Worm (Caenorhabditis elegans) whole organism, mixed stage, embryonic: ENCODE measurements around the gene egl-43.

Source experiments
- M03D4.4 ChIP-seq: sonication (generic microtip); optimal IDR thresholded peaks from 2 replicates; lab custom pipeline; 2017; ENCODE audit warnings: mild to moderate bottlenecking, missing genetic modification characterization, missing compliant biosample characterization
- bed-3 ChIP-seq: fragments of 200-800 bp; sonication (Bioruptor generic); optimal IDR thresholded peaks from 3 replicates; lab custom pipeline; 2018; ENCODE audit warnings: mild to moderate bottlenecking, missing genetic modification characterization, moderate library complexity, missing compliant biosample characterization
- blmp-1 ChIP-seq: fragments of 150-350 bp; optimal IDR thresholded peaks from 2 replicates; lab custom pipeline; 2014; ENCODE audit warnings: missing biosample characterization, missing genetic modification characterization
- ceh-39 ChIP-seq: fragments of 150-350 bp; optimal IDR thresholded peaks from 2 replicates; lab custom pipeline; 2014; ENCODE audit warnings: missing biosample characterization, missing genetic modification characterization
- ceh-43 ChIP-seq: fragments of 200-800 bp; sonication (Bioruptor generic); optimal IDR thresholded peaks from 2 replicates; lab custom pipeline; 2018; ENCODE audit warnings: mild to moderate bottlenecking, missing genetic modification characterization, moderate library complexity, missing compliant biosample characterization
- ceh-83 ChIP-seq: fragments of 200-800 bp; sonication (Bioruptor generic); optimal IDR thresholded peaks from 2 replicates; lab custom pipeline; 2018; ENCODE audit warnings: mild to moderate bottlenecking, missing genetic modification characterization, missing compliant biosample characterization
- ces-1 ChIP-seq: fragments of 150-350 bp; optimal IDR thresholded peaks from 2 replicates; lab custom pipeline; 2014; ENCODE audit warnings: missing biosample characterization, missing genetic modification reagents, missing genetic modification characterization
- cnd-1 ChIP-seq: fragments of 200-800 bp; sonication (Bioruptor generic); optimal IDR thresholded peaks from 2 replicates; lab custom pipeline; 2018; ENCODE audit warnings: mild to moderate bottlenecking, missing genetic modification characterization, missing compliant biosample characterization
- drap-1 ChIP-seq: fragments of 200-800 bp; sonication (Bioruptor generic); optimal IDR thresholded peaks from 3 replicates; lab custom pipeline; 2018; ENCODE audit warnings: mild to moderate bottlenecking, missing genetic modification characterization, missing compliant biosample characterization
- elt-1 ChIP-seq: sonication (generic microtip); optimal IDR thresholded peaks from 2 replicates; lab custom pipeline; 2017; ENCODE audit warnings: missing genetic modification characterization, mild to moderate bottlenecking, missing compliant biosample characterization, antibody characterized with exemption, moderate library complexity, borderline replicate concordance; ENCODE audit not compliant: insufficient read depth
- elt-3 ChIP-seq: fragments of 150-350 bp; optimal IDR thresholded peaks from 2 replicates; lab custom pipeline; 2014; ENCODE audit warnings: missing biosample characterization, missing genetic modification characterization
- flh-1 ChIP-seq: fragments of 200-800 bp; sonication (Bioruptor generic); optimal IDR thresholded peaks from 2 replicates; lab custom pipeline; 2018; ENCODE audit warnings: mild to moderate bottlenecking, missing genetic modification characterization, moderate library complexity, missing compliant biosample characterization
- ham-2 ChIP-seq: fragments of 200-800 bp; sonication (Bioruptor generic); optimal IDR thresholded peaks from 2 replicates; lab custom pipeline; 2018; ENCODE audit warnings: mild to moderate bottlenecking, missing genetic modification characterization, missing compliant biosample characterization
- hlh-1 ChIP-seq: fragments of 150-350 bp; optimal IDR thresholded peaks from 2 replicates; lab custom pipeline; 2014; ENCODE audit warnings: missing biosample characterization, missing genetic modification reagents, missing genetic modification characterization
- lin-13 ChIP-seq: fragments of 150-350 bp; optimal IDR thresholded peaks from 2 replicates; lab custom pipeline; 2014; ENCODE audit warnings: missing biosample characterization, missing genetic modification characterization
- lin-32 ChIP-seq: fragments of 200-800 bp; sonication (Bioruptor generic); optimal IDR thresholded peaks from 2 replicates; lab custom pipeline; 2018; ENCODE audit warnings: mild to moderate bottlenecking, missing genetic modification characterization, missing compliant biosample characterization
- lsy-2 ChIP-seq: fragments of 150-350 bp; optimal IDR thresholded peaks from 2 replicates; lab custom pipeline; 2014; ENCODE audit warnings: missing biosample characterization, missing genetic modification characterization
- mab-5 ChIP-seq: fragments of 150-350 bp; optimal IDR thresholded peaks from 2 replicates; lab custom pipeline; 2014; ENCODE audit warnings: missing biosample characterization, missing genetic modification characterization
- mep-1 ChIP-seq: fragments of 150-350 bp; optimal IDR thresholded peaks from 2 replicates; lab custom pipeline; 2017; ENCODE audit warnings: missing biosample characterization, missing genetic modification reagents, missing genetic modification characterization, inconsistent platforms
- nhr-12 ChIP-seq: fragments of 150-350 bp; optimal IDR thresholded peaks from 2 replicates; lab custom pipeline; 2014; ENCODE audit warnings: missing biosample characterization, missing genetic modification characterization
- nhr-2 ChIP-seq: fragments of 150-350 bp; optimal IDR thresholded peaks from 2 replicates; lab custom pipeline; 2014; ENCODE audit warnings: missing biosample characterization, missing genetic modification characterization
- nhr-28 ChIP-seq: fragments of 150-350 bp; optimal IDR thresholded peaks from 2 replicates; lab custom pipeline; 2014; ENCODE audit warnings: missing biosample characterization, missing genetic modification characterization
- nhr-76 ChIP-seq: sonication (generic microtip); optimal IDR thresholded peaks from 2 replicates; lab custom pipeline; 2017; ENCODE audit warnings: missing biosample characterization, missing genetic modification characterization
- pha-4 ChIP-seq: fragments of 150-350 bp; optimal IDR thresholded peaks from 2 replicates; lab custom pipeline; 2018; ENCODE audit warnings: missing biosample characterization, missing genetic modification reagents, missing genetic modification characterization
- sem-2 ChIP-seq: fragments of 200-800 bp; sonication (Bioruptor generic); optimal IDR thresholded peaks from 2 replicates; lab custom pipeline; 2018; ENCODE audit warnings: mild to moderate bottlenecking, missing genetic modification characterization, missing compliant biosample characterization
- snpc-4 ChIP-seq: fragments of 150-350 bp; optimal IDR thresholded peaks from 2 replicates; lab custom pipeline; 2014; ENCODE audit warnings: missing biosample characterization, missing genetic modification characterization
- sptf-1 ChIP-seq: sonication (generic microtip); optimal IDR thresholded peaks from 2 replicates; lab custom pipeline; 2017; ENCODE audit warnings: mild to moderate bottlenecking, missing genetic modification characterization, moderate library complexity, missing compliant biosample characterization
- tbx-8 ChIP-seq: fragments of 200-800 bp; sonication (Bioruptor generic); optimal IDR thresholded peaks from 2 replicates; lab custom pipeline; 2018; ENCODE audit warnings: mild to moderate bottlenecking, missing genetic modification characterization, moderate library complexity, missing compliant biosample characterization
- unc-120 ChIP-seq: sonication (generic microtip); optimal IDR thresholded peaks from 2 replicates; lab custom pipeline; 2017; ENCODE audit warnings: missing genetic modification characterization, missing compliant biosample characterization; ENCODE audit not compliant: poor library complexity, severe bottlenecking
- unc-39 ChIP-seq: fragments of 150-350 bp; optimal IDR thresholded peaks from 2 replicates; lab custom pipeline; 2014; ENCODE audit warnings: missing biosample characterization, missing genetic modification characterization
- unc-62 ChIP-seq: fragments of 150-350 bp; optimal IDR thresholded peaks from 2 replicates; lab custom pipeline; 2014; ENCODE audit warnings: missing biosample characterization, missing genetic modification reagents, missing genetic modification characterization
- ztf-11 ChIP-seq: fragments of 150-350 bp; optimal IDR thresholded peaks from 2 replicates; lab custom pipeline; 2014; ENCODE audit warnings: missing biosample characterization, missing genetic modification characterization

The egl-43 gene

DNA sequence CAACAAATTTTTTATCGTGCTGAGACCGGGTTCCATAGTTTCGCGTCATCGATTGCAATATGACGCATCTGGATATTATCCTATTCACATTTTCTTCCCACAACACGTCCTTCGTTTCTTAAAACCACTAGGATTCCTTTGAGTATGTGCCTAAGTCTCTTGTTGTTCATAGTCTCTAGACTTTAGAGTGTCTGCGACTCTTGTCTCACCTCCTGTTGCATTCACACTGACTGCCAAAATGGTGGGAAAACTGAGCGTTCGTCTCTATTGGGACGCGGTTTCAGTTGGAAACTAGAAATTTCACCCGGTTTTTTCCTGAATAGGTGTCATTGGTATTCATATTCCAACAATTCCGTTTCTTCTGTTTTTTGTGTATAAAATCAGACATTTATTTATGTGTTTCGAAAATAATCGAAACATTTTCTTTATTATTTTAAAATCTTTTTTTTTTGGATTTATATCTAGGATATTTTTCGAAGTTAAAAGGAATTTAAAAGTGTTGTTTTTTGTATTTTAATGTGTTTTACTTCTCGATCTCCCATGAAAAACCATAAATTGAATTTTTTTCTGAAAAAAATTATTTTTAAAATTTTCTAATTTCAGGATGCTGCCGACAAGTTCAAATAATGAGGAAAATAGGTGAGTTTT is 33.2 kb upstream of the egl-43 start, which contains the start of gene C05C10.2:
Gene C05C10.2, plus strand, starts transcription at position 598 of the 648 bp plus-strand sequence.
- TF ChIP-seq flh-1 (no peak), bed-3 (GFP tag; lab: Kevin White, UChicago) (no peak), ceh-83 (no peak), ceh-39 (tag; lab: Kevin White, UChicago) (no peak), nhr-76 (tag; lab: Kevin White, UChicago) (no peak), nhr-12 (no peak), ces-1 (no peak), lsy-2 (tag; lab: Kevin White, UChicago) (no peak), unc-62 (no peak), mab-5 (tag; lab: Kevin White, UChicago) (no peak), cnd-1 (tag; lab: Kevin White, UChicago) (no peak), elt-3 (tag; lab: Kevin White, UChicago) (no peak)

DNA sequence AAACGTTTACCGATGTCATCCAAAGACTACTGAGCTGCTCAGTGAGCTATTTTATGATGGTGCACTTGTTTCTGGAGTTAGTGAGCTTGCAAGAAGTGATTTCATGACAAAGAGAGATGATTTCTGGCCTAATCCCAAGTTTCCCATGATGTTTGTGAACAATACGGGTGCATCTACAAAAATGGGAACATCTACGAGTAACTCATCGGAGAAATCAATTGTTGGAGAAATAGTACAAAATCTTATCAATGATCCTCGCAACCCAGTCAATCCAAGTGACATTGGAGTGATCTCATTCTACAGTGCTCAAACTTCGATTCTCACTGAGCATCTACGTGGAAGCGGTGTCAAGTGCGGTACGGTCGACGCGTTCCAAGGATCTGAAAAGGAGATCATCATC is 26.5 kb upstream of the egl-43 start:
- TF ChIP-seq bed-3 (GFP tag; lab: Kevin White, UChicago) (no peak), mep-1 (tag; lab: Kevin White, UChicago) (no peak), ceh-43 (GFP tag; lab: Kevin White, UChicago) (no peak), ceh-39 (tag; lab: Kevin White, UChicago) (no peak), ces-1 (no peak), elt-3 (tag; lab: Kevin White, UChicago) (no peak), unc-62 (no peak), lin-13 (tag; lab: Kevin White, UChicago) (no peak), sem-2 (no peak), nhr-28 (no peak), blmp-1 (tag; lab: Kevin White, UChicago) (no peak), elt-1 (no peak), tbx-8 (GFP tag; lab: Kevin White, UChicago) (no peak), nhr-76 (tag; lab: Kevin White, UChicago) (no peak)
- TF ChIP-seq, all 35 proteins: peak for 0

- TF ChIP-seq bed-3 (GFP tag; lab: Kevin White, UChicago) (no peak), unc-120 (tag; lab: Kevin White, UChicago) (no peak), nhr-76 (tag; lab: Kevin White, UChicago) (no peak), snpc-4 (no peak), lsy-2 (tag; lab: Kevin White, UChicago) (no peak), ces-1 (no peak), drap-1 (GFP tag; lab: Kevin White, UChicago) (no peak), nhr-28 (no peak), M03D4.4 (no peak), ceh-83 (no peak), ham-2 (no peak), sem-2 (no peak), nhr-2 (tag; lab: Kevin White, UChicago) (no peak), lin-32 (GFP tag; lab: Kevin White, UChicago) (no peak), cnd-1 (tag; lab: Kevin White, UChicago) (no peak), sptf-1 (tag; lab: Kevin White, UChicago) (no peak), lin-13 (tag; lab: Kevin White, UChicago) (no peak), unc-39 (tag; lab: Kevin White, UChicago) (no peak), mep-1 (tag; lab: Kevin White, UChicago) (no peak)
These were observed 24.0 kb upstream of the egl-43 start for ce11 chrII:9931012-9931411.

- no peak for TF ChIP-seq hlh-1 (tag; lab: Kevin White, UChicago)
- no peak for TF ChIP-seq bed-3 (GFP tag; lab: Kevin White, UChicago)
- no peak for TF ChIP-seq ceh-83
These were observed 23.5 kb upstream of the egl-43 start, which contains the start of gene pho-11 for ce11 chrII:9931476-9931875. Gene pho-11, plus strand, starts transcription at chrII:9931849.

- TF ChIP-seq lin-32 (GFP tag; lab: Kevin White, UChicago) = no peak
- no peak for TF ChIP-seq ceh-83
- TF ChIP-seq flh-1 = no peak
- TF ChIP-seq nhr-12 = no peak
- no peak for TF ChIP-seq ceh-39 (tag; lab: Kevin White, UChicago)
- TF ChIP-seq elt-1 = no peak
- TF ChIP-seq ham-2 = no peak
- TF ChIP-seq blmp-1 (tag; lab: Kevin White, UChicago) = no peak
- no peak for TF ChIP-seq unc-39 (tag; lab: Kevin White, UChicago)
- TF ChIP-seq ces-1 = no peak
- TF ChIP-seq pha-4 (tag; lab: Kevin White, UChicago) = no peak
- no peak for TF ChIP-seq nhr-2 (tag; lab: Kevin White, UChicago)
- TF ChIP-seq lsy-2 (tag; lab: Kevin White, UChicago) = no peak
- TF ChIP-seq ztf-11 (tag; lab: Kevin White, UChicago) = no peak
- TF ChIP-seq ceh-43 (GFP tag; lab: Kevin White, UChicago) = no peak
- TF ChIP-seq unc-62 = no peak
- no peak for TF ChIP-seq snpc-4
- TF ChIP-seq mab-5 (tag; lab: Kevin White, UChicago) = no peak
- TF ChIP-seq sem-2 = no peak
These were observed 21.0 kb upstream of the egl-43 start for ce11 chrII:9933947-9934383.
